Worm (Caenorhabditis elegans) whole organism, L3 larva: ENCODE measurements around the gene F46H5.3.

Source experiments
- R02D3.7 ChIP-seq: fragments of 150-350 bp; optimal IDR thresholded peaks from 2 replicates; lab custom pipeline; 2014; ENCODE audit warnings: missing biosample characterization, missing genetic modification characterization
- ama-1 ChIP-seq: fragments of 150-350 bp; optimal IDR thresholded peaks from 2 replicates; lab custom pipeline; 2018
- ceh-82 ChIP-seq: fragments of 150-350 bp; optimal IDR thresholded peaks from 2 replicates; lab custom pipeline; 2014; ENCODE audit warnings: missing biosample characterization, missing genetic modification characterization
- ceh-9 ChIP-seq: sonication (generic microtip); optimal IDR thresholded peaks from 2 replicates; lab custom pipeline; 2018; ENCODE audit warnings: missing biosample characterization, missing genetic modification characterization
- egl-27 ChIP-seq: sonication (generic microtip); optimal IDR thresholded peaks from 4 replicates; lab custom pipeline; 2017; ENCODE audit warnings: missing biosample characterization, missing genetic modification reagents, missing genetic modification characterization
- eor-1 ChIP-seq, 2 experiments: fragments of 150-350 bp; optimal IDR thresholded peaks; 2 replicates each; lab custom pipeline; 2014 to 2018; ENCODE audit warnings: missing biosample characterization in 2 of 2, missing genetic modification characterization in 2 of 2
- lin-15B ChIP-seq: fragments of 150-350 bp; optimal IDR thresholded peaks from 2 replicates; lab custom pipeline; 2014; ENCODE audit warnings: missing biosample characterization, missing genetic modification characterization
- mdl-1 ChIP-seq: fragments of 150-350 bp; optimal IDR thresholded peaks from 2 replicates; lab custom pipeline; 2014; ENCODE audit warnings: missing biosample characterization, missing genetic modification characterization
- nhr-11 ChIP-seq: fragments of 150-350 bp; optimal IDR thresholded peaks from 2 replicates; lab custom pipeline; 2014; ENCODE audit warnings: missing biosample characterization, missing genetic modification characterization
- nhr-12 ChIP-seq: fragments of 150-350 bp; optimal IDR thresholded peaks from 2 replicates; lab custom pipeline; 2014; ENCODE audit warnings: missing biosample characterization, missing genetic modification characterization
- nhr-25 ChIP-seq: sonication (generic microtip); optimal IDR thresholded peaks from 2 replicates; lab custom pipeline; 2017; ENCODE audit warnings: missing biosample characterization, missing genetic modification characterization
- nhr-67 ChIP-seq: fragments of 150-350 bp; optimal IDR thresholded peaks from 2 replicates; lab custom pipeline; 2014; ENCODE audit warnings: missing biosample characterization, missing genetic modification characterization
- pha-4 ChIP-seq: fragments of 150-350 bp; optimal IDR thresholded peaks from 2 replicates; lab custom pipeline; 2014; ENCODE audit warnings: missing biosample characterization, missing genetic modification reagents, missing genetic modification characterization

ce11 chrX:7191882-7192281, 46.6 kb downstream of the F46H5.3 start, which contains the start of gene C55B6.7:
- TF ChIP-seq lin-15B (tag; lab: Kevin White, UChicago) (no peak), nhr-11 (tag; lab: Kevin White, UChicago) (no peak), nhr-12 (no peak), mdl-1 (tag; lab: Kevin White, UChicago) (no peak), egl-27 (tag; lab: Kevin White, UChicago) (no peak), ama-1 (lab: Kevin White, UChicago) (no peak), eor-1 (tag; optimal IDR thresholded peaks at IDR 0.05; lab: Kevin White, UChicago) (no peak), nhr-25 (tag; lab: Kevin White, UChicago) (no peak), R02D3.7 (tag; lab: Kevin White, UChicago) (no peak), ceh-82 (no peak), ceh-9 (tag; lab: Kevin White, UChicago) (no peak), pha-4 (no peak), nhr-67 (tag; lab: Kevin White, UChicago) (no peak)
